Worm (Caenorhabditis elegans) whole organism, L2 larva: ENCODE results near the gene gar-1.

Experiments used
- ama-1 ChIP-seq: fragments of 150-350 bp; optimal IDR thresholded peaks from 2 replicates; lab custom pipeline; 2018; ENCODE audit warnings: inconsistent platforms
- ceh-82 ChIP-seq: fragments of 150-350 bp; optimal IDR thresholded peaks from 2 replicates; lab custom pipeline; 2014; ENCODE audit warnings: missing biosample characterization, missing genetic modification characterization
- egl-27 ChIP-seq: sonication (generic microtip); optimal IDR thresholded peaks from 3 replicates; lab custom pipeline; 2017; ENCODE audit warnings: missing biosample characterization, missing genetic modification reagents, missing genetic modification characterization
- lin-13 ChIP-seq: fragments of 150-350 bp; optimal IDR thresholded peaks from 2 replicates; lab custom pipeline; 2014; ENCODE audit warnings: missing biosample characterization, missing genetic modification reagents, missing genetic modification characterization
- nhr-23 ChIP-seq: fragments of 150-350 bp; optimal IDR thresholded peaks from 2 replicates; lab custom pipeline; 2014; ENCODE audit warnings: missing biosample characterization, missing genetic modification reagents, missing genetic modification characterization
- peb-1 ChIP-seq: fragments of 150-350 bp; optimal IDR thresholded peaks from 2 replicates; lab custom pipeline; 2014; ENCODE audit warnings: missing biosample characterization, missing genetic modification characterization
- unc-39 ChIP-seq: fragments of 150-350 bp; optimal IDR thresholded peaks from 2 replicates; lab custom pipeline; 2014; ENCODE audit warnings: missing biosample characterization, missing genetic modification characterization
- unc-55 ChIP-seq: fragments of 150-350 bp; sonication (generic microtip); optimal IDR thresholded peaks from 3 replicates; lab custom pipeline; 2014; ENCODE audit warnings: missing biosample characterization, missing genetic modification reagents, missing genetic modification characterization
- unc-62 ChIP-seq: fragments of 150-350 bp; optimal IDR thresholded peaks from 2 replicates; lab custom pipeline; 2014; ENCODE audit warnings: missing biosample characterization, missing genetic modification reagents, missing genetic modification characterization
- ztf-4 ChIP-seq: fragments of 150-350 bp; optimal IDR thresholded peaks from 2 replicates; lab custom pipeline; 2014; ENCODE audit warnings: missing biosample characterization, missing genetic modification characterization

ce11 chrX:6455157-6455556 is 29.5 kb downstream of the gar-1 start, which contains the start of gene nas-33:
- TF ChIP-seq unc-62 (GFP tag; lab: Kevin White, UChicago) (no peak), peb-1 (tag; lab: Kevin White, UChicago) (no peak), unc-55 (GFP tag; lab: Kevin White, UChicago) (no peak), ceh-82 (tag; lab: Kevin White, UChicago) (no peak), ama-1 (lab: Kevin White, UChicago) (no peak), ztf-4 (tag; lab: Kevin White, UChicago) (no peak), egl-27 (tag; lab: Kevin White, UChicago) (no peak), unc-39 (no peak), lin-13 (GFP tag; lab: Kevin White, UChicago) (no peak), nhr-23 (tag; lab: Kevin White, UChicago) (no peak)
